Worm (Caenorhabditis elegans) whole organism, L2 larva: ENCODE data around the gene hrg-2.

Experiments used
- aly-2 ChIP-seq: fragments of 150-350 bp; optimal IDR thresholded peaks from 2 replicates; lab custom pipeline; 2014; ENCODE audit warnings: missing biosample characterization, missing genetic modification characterization
- ama-1 ChIP-seq: fragments of 150-350 bp; optimal IDR thresholded peaks from 2 replicates; lab custom pipeline; 2018; ENCODE audit warnings: inconsistent platforms
- dmd-4 ChIP-seq: sonication (generic microtip); optimal IDR thresholded peaks from 2 replicates; lab custom pipeline; 2017; ENCODE audit warnings: missing biosample characterization, missing genetic modification characterization
- elt-3 ChIP-seq: sonication (generic microtip); optimal IDR thresholded peaks from 2 replicates; lab custom pipeline; 2017; ENCODE audit warnings: missing biosample characterization, missing genetic modification characterization
- lin-39 ChIP-seq: fragments of 150-350 bp; optimal IDR thresholded peaks from 2 replicates; lab custom pipeline; 2014; ENCODE audit warnings: missing biosample characterization, missing genetic modification reagents, missing genetic modification characterization
- lsy-2 ChIP-seq, 2 experiments: fragments of 150-350 bp in 1 of 2; sonication (generic microtip) in 1 of 2; optimal IDR thresholded peaks; 2 replicates each; lab custom pipeline; 2014 to 2017; ENCODE audit warnings: missing biosample characterization in 2 of 2, missing genetic modification characterization in 2 of 2
- unc-62 ChIP-seq: fragments of 150-350 bp; optimal IDR thresholded peaks from 2 replicates; lab custom pipeline; 2014; ENCODE audit warnings: missing biosample characterization, missing genetic modification reagents, missing genetic modification characterization

DNA sequence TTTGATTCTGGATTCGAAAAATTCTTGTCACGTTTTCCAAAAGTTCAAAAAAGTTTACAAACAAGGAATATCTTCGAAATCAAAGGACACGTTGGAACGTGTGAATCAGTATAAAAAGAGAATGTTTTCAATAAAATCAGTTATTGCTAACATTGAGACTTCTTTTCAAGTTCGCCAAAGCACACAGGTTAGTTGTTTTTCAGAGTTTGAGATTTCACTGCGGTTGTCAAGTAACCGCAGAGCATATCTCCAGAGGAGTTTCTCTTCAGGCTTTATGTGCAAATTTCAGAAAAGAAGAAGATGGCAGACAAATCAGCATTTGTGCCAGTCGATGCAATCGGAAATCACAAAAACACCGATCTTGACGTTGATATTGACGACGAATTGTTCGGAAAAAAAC is 24.2 kb downstream of the hrg-2 start, which contains the start of gene K01D12.15:
- TF ChIP-seq lin-39 (tag; lab: Kevin White, UChicago), result no peak
- no peak for TF ChIP-seq elt-3 (tag; lab: Kevin White, UChicago)
- no peak for TF ChIP-seq lsy-2 (tag; optimal IDR thresholded peaks at IDR 0.05; lab: Kevin White, UChicago)
- no peak for TF ChIP-seq ama-1 (lab: Kevin White, UChicago)
- no peak for TF ChIP-seq dmd-4
- TF ChIP-seq unc-62 (GFP tag; lab: Kevin White, UChicago), result no peak
- no peak for TF ChIP-seq aly-2
